Fruit fly (Drosophila melanogaster): ENCODE results near the gene S6k.

Gene S6k

DNA sequence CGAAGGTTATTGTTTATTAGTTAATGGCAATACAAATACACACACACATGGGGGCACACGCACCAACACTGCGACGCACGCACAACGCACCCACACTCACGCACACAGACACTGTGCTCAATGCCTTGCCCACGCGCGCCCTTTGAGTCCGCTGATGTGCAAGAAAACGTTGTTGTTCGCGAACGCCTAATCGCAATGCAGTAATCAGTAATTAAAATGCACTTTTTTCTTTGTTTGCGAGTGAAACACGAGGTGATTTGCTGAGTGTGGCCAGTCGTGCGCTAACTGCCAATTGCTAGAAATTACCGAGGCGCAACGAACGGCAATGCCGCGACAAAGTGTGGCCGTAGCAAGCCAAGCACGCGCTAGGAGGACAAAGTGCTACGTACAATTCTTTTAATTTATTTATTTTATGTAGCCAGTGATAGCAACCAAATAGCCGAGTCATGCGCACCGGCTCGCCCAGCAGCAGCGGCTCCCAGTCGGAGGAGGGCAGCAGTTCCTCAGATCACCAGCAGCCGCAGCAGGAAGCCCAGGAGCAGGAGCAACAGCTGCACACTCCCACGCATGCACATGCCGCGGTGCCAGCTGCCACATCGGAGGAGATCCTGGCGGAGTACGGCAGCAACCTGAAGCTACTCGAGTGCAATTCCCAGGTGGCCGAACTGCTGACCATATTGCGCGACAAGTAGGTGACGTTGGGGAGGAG is at the start of gene S6k, which contains the start of gene kri:
Gene S6k (minus strand): TSS at position 299 of the 709 bp plus-strand sequence.
Gene kri (plus strand): TSS at position 341 of the 709 bp plus-strand sequence.
- TF ChIP-seq CTCF (optimal IDR thresholded peaks at IDR 0.05), result peak; percentile 0 to 18
- TF ChIP-seq CG8478 (optimal IDR thresholded peaks at IDR 0.05), result no peak

DNA sequence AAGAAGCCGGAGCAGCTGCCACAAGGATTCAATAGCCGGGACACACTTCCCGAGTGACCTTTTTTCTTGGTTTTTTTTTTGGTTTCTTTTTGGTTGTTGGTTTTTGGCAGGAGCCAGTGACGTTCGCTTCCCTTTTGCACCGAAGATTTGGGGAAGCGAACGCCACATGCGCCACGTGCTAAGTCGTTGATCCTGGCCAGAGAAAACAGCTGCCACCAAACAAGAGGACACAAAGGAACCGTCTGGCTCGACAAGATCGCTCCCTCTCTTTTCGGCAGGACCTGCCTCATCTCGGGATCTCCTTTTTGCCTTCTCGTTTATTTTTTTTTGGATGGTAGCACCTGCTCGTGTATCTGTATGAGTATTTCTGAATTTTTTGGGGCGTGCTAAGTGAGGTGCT is 48.3 kb upstream of the S6k start:
- TF ChIP-seq CTCF (optimal IDR thresholded peaks at IDR 0.05) (no peak), CG8478 (optimal IDR thresholded peaks at IDR 0.05) (no peak)

DNA sequence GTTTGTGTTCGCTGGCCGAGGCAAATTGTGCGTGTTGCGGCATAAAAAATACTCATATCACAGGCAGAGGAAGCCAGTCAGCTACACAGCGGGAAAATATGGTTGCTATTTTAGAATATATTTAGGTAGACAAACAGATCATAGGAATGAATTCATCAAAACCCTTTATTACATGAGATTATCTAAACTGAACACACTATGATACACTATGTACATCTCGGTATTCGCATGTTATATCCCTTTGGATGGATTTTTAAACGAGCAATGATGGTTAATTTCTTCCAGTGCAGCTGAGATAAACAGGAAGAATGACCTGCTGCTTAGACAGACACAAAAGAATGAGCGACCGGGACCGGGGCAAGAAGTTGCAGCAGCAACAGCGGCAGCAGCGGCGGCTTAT is 46.2 kb upstream of the S6k start:
- TF ChIP-seq CG8478 (optimal IDR thresholded peaks at IDR 0.05) (no peak), CTCF (optimal IDR thresholded peaks at IDR 0.05) (no peak)

DNA sequence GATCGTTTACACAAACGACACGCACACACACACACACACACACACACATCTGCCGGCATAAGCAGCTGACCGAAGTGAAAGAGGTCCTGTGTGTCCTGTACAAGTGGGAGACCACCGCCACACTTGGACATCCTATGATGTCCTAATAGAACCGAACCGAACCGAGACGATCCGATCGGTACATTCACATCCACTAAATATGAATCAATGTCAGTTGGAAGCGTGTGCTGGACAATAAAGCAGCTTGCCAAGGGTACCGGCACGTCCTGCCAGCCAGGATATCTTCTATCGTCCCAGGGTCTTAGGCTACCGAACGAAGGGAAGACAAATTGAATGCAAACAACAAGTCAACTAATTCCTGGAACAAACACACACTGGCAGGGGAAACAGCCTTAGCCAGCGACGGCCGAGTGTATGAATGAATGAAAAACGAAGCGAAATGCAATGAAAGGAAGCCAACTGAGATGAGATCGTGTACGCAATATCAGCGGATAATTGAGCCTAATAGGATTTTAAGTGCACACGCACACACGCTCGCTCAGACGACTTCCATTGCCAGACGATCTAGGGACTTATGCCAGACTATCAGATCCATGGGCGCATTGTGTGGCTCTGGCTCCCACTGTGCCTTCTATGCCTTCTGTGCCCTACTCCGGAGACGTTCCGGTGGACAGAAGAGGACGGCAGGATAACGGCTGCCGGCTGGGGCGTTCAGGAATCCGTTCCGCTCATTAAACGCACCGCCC is 45.5 kb upstream of the S6k start:
- TF ChIP-seq CTCF (optimal IDR thresholded peaks at IDR 0.05) (no peak), CG8478 (optimal IDR thresholded peaks at IDR 0.05) (no peak)

DNA sequence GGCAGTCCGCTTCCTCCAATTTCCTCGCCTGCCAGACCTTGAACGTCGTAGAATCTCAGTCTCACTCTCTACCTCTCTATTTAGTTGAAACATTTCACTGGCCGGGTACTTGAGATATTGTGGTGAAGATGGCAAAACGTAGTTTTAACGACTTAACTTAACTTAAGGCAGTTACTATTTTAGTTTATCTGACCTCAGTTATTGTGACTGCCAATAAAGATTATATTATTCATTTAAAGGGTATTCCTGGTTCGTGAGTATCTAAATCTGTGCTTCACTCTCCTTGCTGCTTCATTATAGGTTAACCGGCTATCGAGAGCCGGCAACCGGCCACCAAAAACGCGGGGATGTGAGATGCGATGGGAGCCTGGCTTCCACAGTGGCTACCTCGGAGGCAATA is 44.4 kb upstream of the S6k start:
- TF ChIP-seq CTCF (optimal IDR thresholded peaks at IDR 0.05) (no peak), CG8478 (optimal IDR thresholded peaks at IDR 0.05) (no peak)

DNA sequence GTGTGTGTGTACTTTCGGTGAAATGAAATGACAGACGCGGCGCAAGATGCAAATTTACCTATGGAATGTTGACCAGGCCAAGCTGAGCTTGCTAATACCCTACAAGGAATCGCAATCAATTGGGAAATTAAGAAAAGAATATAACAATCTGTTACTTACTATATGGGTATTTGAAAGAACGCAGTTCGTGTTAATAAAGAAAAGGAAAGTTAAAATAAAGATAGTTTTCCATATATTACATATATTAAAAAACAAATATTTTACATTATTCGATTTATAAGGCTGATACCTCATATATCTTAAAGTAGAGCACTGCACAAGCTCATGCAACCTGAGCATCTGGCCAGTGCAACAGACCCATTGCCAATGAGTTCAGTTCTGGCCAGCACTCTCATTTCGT is 40.9 kb upstream of the S6k start:
- TF ChIP-seq CG8478 (optimal IDR thresholded peaks at IDR 0.05) (no peak), CTCF (optimal IDR thresholded peaks at IDR 0.05) (no peak)

DNA sequence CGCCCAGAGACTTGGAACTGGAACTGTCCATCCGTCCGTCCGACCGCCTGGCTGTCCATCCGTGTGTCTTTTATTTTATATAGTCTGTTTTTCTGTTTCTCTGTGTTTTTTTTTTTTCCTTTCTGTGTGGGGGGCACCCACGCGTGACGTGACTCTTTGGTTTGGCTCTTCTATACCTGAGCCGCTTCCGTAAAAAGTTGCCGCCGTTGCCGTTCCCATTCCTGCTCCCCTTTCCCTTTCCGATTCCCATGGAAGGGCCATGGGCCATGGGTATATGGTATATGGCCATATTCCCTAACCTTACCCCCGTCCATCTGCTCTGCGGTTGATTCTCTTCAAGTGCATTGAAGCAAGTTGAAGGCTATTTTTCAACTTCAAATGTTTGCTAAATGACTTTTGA is 38.2 kb upstream of the S6k start:
- no peak for TF ChIP-seq CTCF (optimal IDR thresholded peaks at IDR 0.05)

DNA sequence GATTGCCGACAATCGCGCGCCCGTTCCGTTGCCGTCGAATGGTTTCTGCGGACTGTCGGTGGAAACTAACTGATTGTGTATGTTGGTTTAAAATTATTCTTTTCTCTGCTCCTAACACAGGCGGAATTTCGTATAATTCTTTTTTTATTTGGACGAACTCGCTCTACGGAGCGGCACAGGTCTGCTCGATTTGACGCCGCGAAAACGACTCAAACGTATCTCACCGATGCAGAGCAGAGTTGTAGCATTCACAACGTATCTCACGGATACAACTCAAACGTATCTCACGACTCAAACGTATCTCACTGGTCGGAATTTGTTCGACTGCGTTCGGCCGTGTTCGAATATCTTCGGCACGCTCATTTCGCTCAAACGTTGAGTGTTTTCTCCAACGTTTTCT is 34.7 kb upstream of the S6k start, which contains the start of gene vn:
Gene vn (minus strand): TSS at position 199 of the 400 bp plus-strand sequence.
- TF ChIP-seq CG8478 (optimal IDR thresholded peaks at IDR 0.05), result no peak
- no peak for TF ChIP-seq CTCF (optimal IDR thresholded peaks at IDR 0.05)

DNA sequence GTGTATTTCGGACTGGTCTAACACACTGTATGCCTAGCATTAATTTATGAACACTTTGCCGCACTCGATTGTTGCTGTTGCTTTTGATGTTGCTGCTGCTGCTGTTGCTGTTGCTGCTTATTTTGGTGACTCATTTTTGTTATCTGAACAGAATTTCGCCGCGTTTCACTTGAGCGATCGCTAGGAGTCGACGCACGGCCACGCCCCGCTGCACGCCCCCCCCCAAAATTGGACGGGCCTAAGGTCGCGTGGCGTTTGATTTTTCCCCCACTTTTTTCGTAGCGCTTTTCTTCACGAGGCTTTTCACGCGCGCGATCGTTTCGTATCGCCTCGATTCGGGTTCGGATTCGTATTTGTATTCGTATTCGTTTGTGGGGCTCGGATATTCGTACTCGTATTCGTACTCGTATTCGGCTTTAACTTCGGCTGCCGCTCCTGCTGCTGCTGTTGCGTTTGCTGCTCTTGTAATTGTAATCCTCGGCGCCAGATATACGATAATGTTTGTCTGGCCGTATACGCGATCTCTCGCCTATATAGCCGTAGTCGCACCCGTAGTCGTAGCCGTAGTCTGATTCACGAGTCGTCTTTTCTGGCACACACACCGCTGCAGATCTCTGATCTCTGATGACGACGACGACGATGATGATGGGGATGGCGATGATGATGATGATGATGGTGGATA is 33.3 kb upstream of the S6k start:
- no peak for TF ChIP-seq CG8478 (optimal IDR thresholded peaks at IDR 0.05)
- TF ChIP-seq CTCF (optimal IDR thresholded peaks at IDR 0.05), result no peak

DNA sequence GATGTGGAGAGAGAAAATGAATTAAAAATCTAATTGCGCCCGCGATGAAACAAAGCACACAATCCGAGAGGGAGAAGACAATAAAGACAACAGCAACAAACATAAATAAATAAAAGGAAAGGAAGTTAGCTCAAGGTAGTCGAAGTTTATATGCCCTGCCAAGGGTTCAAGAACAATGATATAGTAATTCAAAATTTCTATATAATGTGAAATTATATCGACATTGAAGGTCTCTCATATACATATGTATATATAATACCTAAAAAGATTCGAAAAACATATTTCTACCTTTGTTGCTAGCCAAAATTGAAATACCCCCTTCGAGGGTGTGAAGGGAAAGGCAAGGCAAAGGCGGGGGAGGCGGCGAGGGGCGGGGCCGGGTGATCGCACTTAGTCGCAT is 30.1 kb upstream of the S6k start:
- TF ChIP-seq CG8478 (optimal IDR thresholded peaks at IDR 0.05), result no peak
- TF ChIP-seq CTCF (optimal IDR thresholded peaks at IDR 0.05), result no peak

DNA sequence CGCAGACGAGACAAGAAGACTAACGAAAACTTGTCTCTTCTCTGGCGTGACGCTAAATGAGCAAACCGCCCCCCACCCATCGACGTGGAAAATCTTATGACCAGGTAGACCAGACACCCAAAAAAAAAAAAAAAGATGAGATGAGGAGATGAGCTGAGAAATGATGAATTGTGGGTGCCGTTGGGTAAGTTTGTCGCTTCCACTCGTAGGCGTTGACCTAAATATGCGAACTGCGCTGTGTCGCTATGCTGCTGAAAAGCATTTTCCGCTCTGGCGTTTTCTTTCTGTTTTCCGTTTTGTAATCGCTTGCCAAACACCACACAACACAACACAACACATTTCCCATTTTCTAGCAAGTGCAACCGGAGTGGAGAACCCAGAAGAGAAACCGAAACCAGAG is 28.1 kb upstream of the S6k start:
- TF ChIP-seq CG8478 (optimal IDR thresholded peaks at IDR 0.05), result no peak
- no peak for TF ChIP-seq CTCF (optimal IDR thresholded peaks at IDR 0.05)

DNA sequence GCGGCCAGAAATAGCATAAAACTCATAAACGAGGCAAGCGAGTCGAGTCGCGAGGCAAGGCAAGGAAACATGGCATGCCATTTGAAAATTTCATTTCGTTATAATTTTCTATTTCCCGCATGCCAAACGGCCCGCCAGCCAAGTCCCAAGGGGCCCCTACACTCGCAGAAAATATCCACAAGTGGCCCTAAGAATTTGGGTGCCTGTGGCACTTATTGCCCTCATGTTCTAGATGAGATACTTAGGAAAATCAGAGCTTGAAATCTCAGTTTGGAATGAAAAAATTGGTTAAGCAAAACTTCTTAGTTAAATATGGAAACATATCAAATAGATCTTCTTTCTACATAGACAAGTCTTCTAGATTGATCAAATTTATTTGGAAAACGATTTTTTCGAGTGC is 27.6 kb upstream of the S6k start:
- TF ChIP-seq CG8478 (optimal IDR thresholded peaks at IDR 0.05) (no peak), CTCF (optimal IDR thresholded peaks at IDR 0.05) (no peak)

DNA sequence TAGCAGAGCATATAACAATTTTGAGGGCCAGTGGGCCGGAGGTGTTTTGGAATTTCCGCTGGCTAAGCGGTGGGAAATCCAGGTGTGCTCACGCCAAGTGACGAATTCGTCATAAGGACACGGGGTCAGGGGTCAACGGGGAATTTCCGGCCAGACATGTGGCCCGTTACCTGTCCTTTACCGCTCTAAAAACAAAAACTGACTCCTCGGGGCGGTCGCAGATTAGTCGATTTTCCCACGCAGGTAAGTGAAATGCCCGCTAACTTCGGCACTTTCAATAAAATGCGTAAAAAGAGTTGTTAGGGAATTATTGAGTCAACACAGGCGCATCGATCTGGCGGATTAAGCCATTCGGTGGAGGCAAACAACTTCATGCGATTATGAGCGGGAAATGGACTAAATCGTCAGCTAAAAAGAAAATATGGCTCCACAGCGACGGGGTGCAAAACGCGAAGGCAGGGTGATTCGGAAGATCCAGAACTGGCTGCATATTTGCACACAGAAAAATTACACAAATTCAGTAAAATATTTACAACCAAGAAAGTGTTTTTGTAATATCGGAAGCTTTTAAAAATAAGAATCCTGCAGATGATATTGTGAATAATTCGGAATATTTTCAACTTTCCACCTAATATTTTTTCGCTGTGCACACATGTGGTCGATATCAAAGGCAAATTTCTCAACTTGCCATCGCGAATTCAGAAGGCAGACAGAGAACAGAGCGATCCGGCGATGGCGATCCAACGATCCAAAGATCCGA is 25.3 kb upstream of the S6k start:
- TF ChIP-seq CTCF (optimal IDR thresholded peaks at IDR 0.05) (no peak), CG8478 (optimal IDR thresholded peaks at IDR 0.05) (no peak)

DNA sequence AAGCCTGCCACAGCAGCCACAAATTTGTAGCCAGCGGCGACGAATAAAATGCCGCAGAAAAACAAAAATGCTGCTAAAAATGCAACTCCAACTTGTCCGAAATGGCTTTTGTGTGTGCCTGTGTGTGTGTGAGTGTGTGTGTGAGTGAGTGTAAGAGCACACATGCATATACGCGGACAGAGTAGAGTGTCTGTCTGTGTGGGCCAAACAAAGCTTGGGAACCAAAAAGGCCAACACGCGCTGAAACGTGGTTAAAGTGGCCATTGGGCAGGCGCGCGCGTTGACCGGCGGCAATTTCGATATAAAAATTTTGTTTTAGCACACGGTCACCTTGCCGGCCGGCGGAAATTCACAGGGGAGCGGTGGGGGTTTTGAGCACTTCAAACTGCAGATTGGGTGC is 24.7 kb upstream of the S6k start:
- no peak for TF ChIP-seq CTCF (optimal IDR thresholded peaks at IDR 0.05)
- TF ChIP-seq CG8478 (optimal IDR thresholded peaks at IDR 0.05), result no peak

DNA sequence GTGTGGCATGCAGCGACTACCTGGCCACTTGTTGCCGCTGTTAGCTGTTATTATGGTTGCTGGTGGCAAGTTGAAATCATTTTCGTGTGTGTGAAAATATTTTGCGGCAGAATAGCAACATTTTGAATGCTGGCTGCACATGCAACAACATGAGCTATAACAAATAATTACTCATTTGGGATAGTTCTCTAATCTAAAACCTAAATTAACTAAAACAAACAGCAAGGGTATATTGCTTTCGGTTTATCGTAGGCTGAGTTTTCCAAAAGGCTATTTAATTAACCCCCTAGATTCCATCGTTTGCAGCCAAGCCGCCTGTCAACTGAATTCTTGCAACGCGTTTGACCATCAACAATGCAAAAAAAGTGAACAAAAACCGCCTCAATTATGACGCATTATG is 24.1 kb upstream of the S6k start:
- TF ChIP-seq CTCF (optimal IDR thresholded peaks at IDR 0.05) (no peak), CG8478 (optimal IDR thresholded peaks at IDR 0.05) (no peak)
